Worm (Caenorhabditis elegans): ENCODE measurements around the gene slmp-1.

slmp-1 gene

DNA sequence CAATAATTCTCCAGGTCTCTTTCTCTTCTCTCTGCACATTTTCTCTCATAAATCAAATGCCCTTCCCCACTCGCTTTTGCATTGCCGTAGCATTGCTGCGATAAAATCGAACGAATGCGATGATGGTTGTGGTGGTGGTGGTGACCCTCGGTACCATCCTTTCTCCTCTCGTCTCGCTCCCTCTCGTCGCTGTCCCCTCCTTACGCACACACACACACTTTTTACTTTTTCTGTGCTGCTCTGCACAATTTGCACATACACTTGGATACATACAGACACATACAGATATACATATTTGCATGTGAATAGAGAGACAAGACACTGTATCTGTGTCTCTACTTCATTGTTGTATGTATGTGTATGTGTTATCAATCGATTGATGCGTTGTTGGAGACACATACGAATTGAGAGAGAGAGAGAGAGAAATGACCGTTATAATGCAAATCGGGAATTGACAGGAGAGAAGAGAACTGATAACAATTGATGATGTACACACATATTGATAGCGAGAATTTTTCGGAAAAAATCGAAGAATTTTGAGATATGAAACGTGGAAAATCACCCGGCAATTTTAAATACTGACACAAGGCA, 14.1 kb downstream of the slmp-1 start:
- TF ChIP-seq snpc-4 (GFP tag; optimal IDR thresholded peaks at IDR 0.05) (no peak), snpc-4 (tag; optimal IDR thresholded peaks at IDR 0.05) (peak in 2 of 4 experiments; percentile 42 to 47), ztf-6 (GFP tag; IDR thresholded peaks at IDR 0.05) (no peak), sptf-2 (GFP tag; optimal IDR thresholded peaks at IDR 0.05) (no peak), ets-4 (GFP tag; optimal IDR thresholded peaks at IDR 0.05) (peak; percentile 77), tbp1 (GFP tag; optimal IDR thresholded peaks at IDR 0.05) (peak; percentile 20), madf-3 (GFP tag; IDR thresholded peaks at IDR 0.05) (no peak), somi-1 (GFP tag; optimal IDR thresholded peaks at IDR 0.05) (no peak), K12H6.12 (tag; optimal IDR thresholded peaks at IDR 0.05) (peak; percentile 2), F52B5.7 (tag; optimal IDR thresholded peaks at IDR 0.05) (no peak), ztf-18 (tag; optimal IDR thresholded peaks at IDR 0.05) (no peak), cebp-1 (GFP tag; IDR thresholded peaks at IDR 0.05) (no peak), cebp-1 (tag; optimal IDR thresholded peaks at IDR 0.05) (peak; percentile 60), T07F8.4 (tag; optimal IDR thresholded peaks at IDR 0.05) (no peak), hmg-1.2 (GFP tag; IDR thresholded peaks at IDR 0.05) (peak; percentile 52), rec-8 (tag; optimal IDR thresholded peaks at IDR 0.05) (no peak), ZK185.1 (tag; optimal IDR thresholded peaks at IDR 0.05; ENCODE audit: poor library complexity, severe bottlenecking) (no peak), efl-1 (GFP tag; optimal IDR thresholded peaks at IDR 0.05) (no peak), lir-1 (GFP tag; conservative IDR thresholded peaks at IDR 0.05) (peak; percentile 5; the same call in 1 of the 2 replicates), unc-62 (GFP tag; optimal IDR thresholded peaks at IDR 0.05) (peak; percentile 61), die-1 (tag; optimal IDR thresholded peaks at IDR 0.05) (no peak), F57C9.4 (tag; optimal IDR thresholded peaks at IDR 0.05) (no peak), F55B11.4 (tag; optimal IDR thresholded peaks at IDR 0.05; ENCODE audit: borderline replicate concordance, insufficient read depth) (no peak), attf-5 (GFP tag; optimal IDR thresholded peaks at IDR 0.05) (peak; percentile 59), attf-3 (GFP tag; conservative IDR thresholded peaks at IDR 0.05) (no peak), lin-40 (tag; optimal IDR thresholded peaks at IDR 0.05) (peak; percentile 42), let-607 (tag; optimal IDR thresholded peaks at IDR 0.05) (peak; percentile 83 to 87), lin-54 (GFP tag; optimal IDR thresholded peaks at IDR 0.05) (no peak), ztf-22 (GFP tag; optimal IDR thresholded peaks at IDR 0.05) (no peak), chd-7 (tag; optimal IDR thresholded peaks at IDR 0.05) (peak; percentile 48), hlh-12 (tag; optimal IDR thresholded peaks at IDR 0.05) (no peak), F22D6.2 (tag; optimal IDR thresholded peaks at IDR 0.05) (no peak), zfh-2 (GFP tag; conservative IDR thresholded peaks at IDR 0.05) (peak; percentile 54; the same call in 1 of the 2 replicates), dox-1 (GFP tag; IDR thresholded peaks at IDR 0.05) (peak; percentile 75), rpc-1 (optimal IDR thresholded peaks at IDR 0.05) (no peak), rpc-1 (tag; optimal IDR thresholded peaks at IDR 0.05) (no peak), ama-1 (optimal IDR thresholded peaks at IDR 0.05) (no peak), ama-1 (GFP tag; optimal IDR thresholded peaks at IDR 0.05) (no peak), ztf-3 (GFP tag; optimal IDR thresholded peaks at IDR 0.05) (no peak), ceh-79 (tag; optimal IDR thresholded peaks at IDR 0.05) (no peak), ekl-4 (GFP tag; IDR thresholded peaks at IDR 0.05) (0 out of 2 replicates have a peak, but pooled peaks have one; percentile 27), nhr-90 (tag; optimal IDR thresholded peaks at IDR 0.05) (peak; percentile 64), fkh-3 (tag; optimal IDR thresholded peaks at IDR 0.05) (no peak), mel-28 (tag; optimal IDR thresholded peaks at IDR 0.05; ENCODE audit: borderline replicate concordance) (no peak), F23B12.7 (tag; optimal IDR thresholded peaks at IDR 0.05; ENCODE audit: insufficient read depth) (no peak), Y79H2A.3 (GFP tag; conservative IDR thresholded peaks at IDR 0.05) (no peak), nfyb-1 (GFP tag; IDR thresholded peaks at IDR 0.05) (no peak), unc-130 (GFP tag; optimal IDR thresholded peaks at IDR 0.05) (no peak), atf-7 (tag; optimal IDR thresholded peaks at IDR 0.05) (peak; percentile 82)
